Worm (Caenorhabditis elegans): ENCODE data around the gene T25D10.4.

ce11 chrII:6422812-6423211, 12.7 kb upstream of the T25D10.4 start, which contains the start of gene K03H9.3:
- TF ChIP-seq nhr-90 (tag; optimal IDR thresholded peaks at IDR 0.05; ENCODE audit: poor library complexity) (no peak), ztf-4 (tag; optimal IDR thresholded peaks at IDR 0.05) (no peak), mef-2 (tag; optimal IDR thresholded peaks at IDR 0.05) (no peak), aly-2 (tag; optimal IDR thresholded peaks at IDR 0.05) (no peak), hpl-2 (GFP tag; optimal IDR thresholded peaks at IDR 0.05) (no peak), elt-3 (tag; optimal IDR thresholded peaks at IDR 0.05) (no peak), lin-35 (GFP tag; optimal IDR thresholded peaks at IDR 0.05) (no peak), nhr-12 (tag; optimal IDR thresholded peaks at IDR 0.05) (no peak), ceh-8 (GFP tag; optimal IDR thresholded peaks at IDR 0.05) (no peak), fkh-10 (GFP tag; optimal IDR thresholded peaks at IDR 0.05) (no peak), ztf-11 (tag; optimal IDR thresholded peaks at IDR 0.05) (no peak), egl-27 (tag; optimal IDR thresholded peaks at IDR 0.05) (no peak), ceh-63 (GFP tag; optimal IDR thresholded peaks at IDR 0.05) (no peak)

All from whole organism, L1 larva.